Worm (Caenorhabditis elegans): Measurements from ENCODE around the gene math-18.

- TF ChIP-seq T22C8.4 (GFP tag; IDR thresholded peaks at IDR 0.05) (no peak), cog-1 (tag; optimal IDR thresholded peaks at IDR 0.05) (no peak), ztf-23 (GFP tag; IDR thresholded peaks at IDR 0.05) (no peak), ref-1 (GFP tag; conservative IDR thresholded peaks at IDR 0.05) (no peak)
Measured at ce11 chrII:2189357-2189756, 35.5 kb downstream of the math-18 start, which contains the start of gene mtq-2.

Data from whole organism, midembryonic.